Worm (Caenorhabditis elegans) whole organism, L4 larva: ENCODE data around the gene ckb-3.
A peak's percentile ranks its signal among the peaks of the same experiment; 100 is the strongest.

Source experiments
- T20F7.1 ChIP-seq: fragments of 200-800 bp; sonication (Bioruptor generic); optimal IDR thresholded peaks from 2 replicates; lab custom pipeline; 2018; ENCODE audit warnings: mild to moderate bottlenecking, missing genetic modification characterization, missing compliant biosample characterization
- T26A8.4 ChIP-seq: fragments of 200-800 bp; sonication (Bioruptor generic); IDR thresholded peaks from 2 replicates; pipeline ENCODE4 v1.3.6; 2022; ENCODE audit warnings: missing genetic modification characterization, missing compliant biosample characterization
- Y5F2A.4 ChIP-seq: fragments of 200-800 bp; sonication (Bioruptor generic); optimal IDR thresholded peaks from 2 replicates; lab custom pipeline; 2018; ENCODE audit warnings: mild to moderate bottlenecking, missing genetic modification characterization, missing compliant biosample characterization
- ZK337.2 ChIP-seq: fragments of 200-800 bp; sonication (Bioruptor generic); IDR thresholded peaks from 2 replicates; pipeline ENCODE4 v1.3.6; 2022; ENCODE audit warnings: missing genetic modification reagents, missing genetic modification characterization, missing compliant biosample characterization
- aha-1 ChIP-seq: fragments of 150-350 bp; peaks from one replicate; lab custom pipeline; 2014; ENCODE audit warnings: missing biosample characterization, missing genetic modification characterization
- aly-2 ChIP-seq: sonication (generic microtip); optimal IDR thresholded peaks from 2 replicates; lab custom pipeline; 2018; ENCODE audit warnings: missing biosample characterization, missing genetic modification characterization
- arid-1 ChIP-seq: fragments of 200-800 bp; sonication (Bioruptor generic); conservative IDR thresholded peaks from 2 replicates; pipeline ENCODE4 v1.3.6; 2022; ENCODE audit warnings: missing genetic modification reagents, missing genetic modification characterization, missing compliant biosample characterization
- ceh-44 ChIP-seq: fragments of 200-800 bp; sonication (Bioruptor generic); IDR thresholded peaks from 2 replicates; pipeline ENCODE4 v1.3.6; 2022; ENCODE audit warnings: missing genetic modification reagents, missing genetic modification characterization, missing compliant biosample characterization
- ceh-62 ChIP-seq: sonication (generic microtip); optimal IDR thresholded peaks from 2 replicates; lab custom pipeline; 2017; ENCODE audit warnings: missing biosample characterization, missing genetic modification characterization
- ces-1 ChIP-seq: fragments of 150-350 bp; sonication (generic microtip); optimal IDR thresholded peaks from 4 replicates; lab custom pipeline; 2014; ENCODE audit warnings: missing biosample characterization, missing genetic modification reagents, missing genetic modification characterization
- daf-12 ChIP-seq: fragments of 150-350 bp; optimal IDR thresholded peaks from 2 replicates; lab custom pipeline; 2014; ENCODE audit warnings: missing biosample characterization, missing genetic modification reagents, missing genetic modification characterization
- daf-19 ChIP-seq: fragments of 200-800 bp; sonication (Bioruptor generic); conservative IDR thresholded peaks from 2 replicates; pipeline ENCODE4 v1.3.6; 2022; ENCODE audit warnings: missing genetic modification characterization, missing compliant biosample characterization
- egl-27 ChIP-seq: sonication (generic microtip); optimal IDR thresholded peaks from 3 replicates; lab custom pipeline; 2017; ENCODE audit warnings: missing biosample characterization, missing genetic modification reagents, missing genetic modification characterization
- egl-43 ChIP-seq: fragments of 200-800 bp; sonication (Bioruptor generic); IDR thresholded peaks from 2 replicates; pipeline ENCODE4 v1.3.6; 2022; ENCODE audit warnings: missing genetic modification reagents, missing genetic modification characterization, missing compliant biosample characterization
- fkh-10 ChIP-seq: fragments of 150-350 bp; optimal IDR thresholded peaks from 2 replicates; lab custom pipeline; 2014; ENCODE audit warnings: missing biosample characterization, missing genetic modification reagents, missing genetic modification characterization
- hlh-11 ChIP-seq: fragments of 200-800 bp; sonication (Bioruptor generic); optimal IDR thresholded peaks from 2 replicates; lab custom pipeline; 2018; ENCODE audit warnings: mild to moderate bottlenecking, missing genetic modification characterization, missing compliant biosample characterization
- hmg-1.1 ChIP-seq: fragments of 200-800 bp; sonication (Bioruptor generic); IDR thresholded peaks from 2 replicates; pipeline ENCODE4 v1.3.6; 2022; ENCODE audit warnings: missing genetic modification reagents, missing genetic modification characterization, missing compliant biosample characterization
- lin-1 ChIP-seq: fragments of 200-800 bp; sonication (Bioruptor generic); IDR thresholded peaks from 2 replicates; pipeline ENCODE4 v1.3.6; 2022; ENCODE audit warnings: missing genetic modification reagents, missing genetic modification characterization, missing compliant biosample characterization
- lsy-2 ChIP-seq, 2 experiments: fragments of 150-350 bp in 1 of 2; sonication (generic microtip) in 1 of 2; optimal IDR thresholded peaks; 2 replicates each; lab custom pipeline; 2014 to 2017; ENCODE audit warnings: missing biosample characterization in 2 of 2, missing genetic modification characterization in 2 of 2
- mep-1 ChIP-seq: fragments of 150-350 bp; sonication (generic microtip); optimal IDR thresholded peaks from 3 replicates; lab custom pipeline; 2014; ENCODE audit warnings: missing biosample characterization, missing genetic modification characterization
- mxl-2 ChIP-seq: fragments of 200-800 bp; sonication (Bioruptor generic); conservative IDR thresholded peaks from 2 replicates; pipeline ENCODE4 v1.3.6; 2022; ENCODE audit warnings: missing genetic modification reagents, missing genetic modification characterization, missing compliant biosample characterization
- mxl-3 ChIP-seq: fragments of 200-800 bp; sonication (Bioruptor generic); optimal IDR thresholded peaks from 2 replicates; lab custom pipeline; 2018; ENCODE audit warnings: mild to moderate bottlenecking, missing genetic modification characterization, missing compliant biosample characterization
- nhr-10 ChIP-seq: fragments of 150-350 bp; optimal IDR thresholded peaks from 2 replicates; lab custom pipeline; 2014; ENCODE audit warnings: missing biosample characterization, missing genetic modification characterization
- nhr-111 ChIP-seq: fragments of 200-800 bp; sonication (Bioruptor generic); optimal IDR thresholded peaks from 2 replicates; lab custom pipeline; 2018; ENCODE audit warnings: mild to moderate bottlenecking, missing genetic modification characterization, missing compliant biosample characterization
- nhr-28 ChIP-seq: fragments of 150-350 bp; optimal IDR thresholded peaks from 2 replicates; lab custom pipeline; 2014; ENCODE audit warnings: missing biosample characterization, missing genetic modification characterization
- nhr-42 ChIP-seq: fragments of 200-800 bp; sonication (Bioruptor generic); IDR thresholded peaks from 2 replicates; pipeline ENCODE4 v1.3.6; 2022; ENCODE audit warnings: missing genetic modification characterization, missing compliant biosample characterization
- pha-4 ChIP-seq, 2 experiments: fragments of 150-350 bp in 1 of 2; fragments of 200-800 bp in 1 of 2; sonication (Bioruptor generic) in 1 of 2; IDR thresholded peaks in 1 of 2; optimal IDR thresholded peaks in 1 of 2; 2 replicates each; pipeline versions ENCODE4 v1.3.6 to Lab custom; 2014 to 2022; ENCODE audit warnings: missing genetic modification characterization in 2 of 2, missing genetic modification reagents in 2 of 2, missing biosample characterization in 1 of 2, missing compliant biosample characterization in 1 of 2
- pqm-1 ChIP-seq: sonication (generic microtip); optimal IDR thresholded peaks from 2 replicates; lab custom pipeline; 2017; ENCODE audit warnings: missing biosample characterization, missing genetic modification characterization
- rbr-2 ChIP-seq: sonication (generic microtip); optimal IDR thresholded peaks from 2 replicates; lab custom pipeline; 2016; ENCODE audit warnings: missing genotype, missing genetic modification characterization, missing compliant biosample characterization
- set-16 ChIP-seq: fragments of 200-800 bp; sonication (Bioruptor generic); IDR thresholded peaks from 2 replicates; pipeline ENCODE4 v1.3.6; 2022; ENCODE audit warnings: missing genetic modification reagents, missing genetic modification characterization, missing compliant biosample characterization
- skn-1 ChIP-seq: fragments of 150-350 bp; optimal IDR thresholded peaks from 2 replicates; lab custom pipeline; 2014; ENCODE audit warnings: missing biosample characterization, missing genetic modification characterization
- snpc-1.2 ChIP-seq: fragments of 200-800 bp; sonication (Bioruptor generic); IDR thresholded peaks from 2 replicates; pipeline ENCODE4 v1.3.6; 2022; ENCODE audit warnings: missing genetic modification reagents, missing genetic modification characterization, missing compliant biosample characterization
- unc-62 ChIP-seq, 3 experiments: fragments of 150-350 bp in 1 of 3; sonication (generic microtip); optimal IDR thresholded peaks in 2 of 3; peaks in 1 of 3; 1 replicate in 1 of 3; 2 replicates in 2 of 3; lab custom pipeline; 2014 to 2017; ENCODE audit warnings: missing biosample characterization in 3 of 3, missing genetic modification characterization in 3 of 3, missing genetic modification reagents in 3 of 3, missing genotype in 1 of 3
- vab-7 ChIP-seq: fragments of 200-800 bp; sonication (Bioruptor generic); IDR thresholded peaks from 2 replicates; pipeline ENCODE4 v1.3.6; 2022; ENCODE audit warnings: missing genetic modification reagents, missing genetic modification characterization, missing compliant biosample characterization
- zip-11 ChIP-seq: fragments of 200-800 bp; sonication (Bioruptor generic); IDR thresholded peaks from 2 replicates; pipeline ENCODE4 v1.3.6; 2022; ENCODE audit warnings: missing genetic modification characterization, missing compliant biosample characterization
- zip-2 ChIP-seq: fragments of 150-350 bp; optimal IDR thresholded peaks from 2 replicates; lab custom pipeline; 2014; ENCODE audit warnings: missing biosample characterization, missing genetic modification characterization

ckb-3 gene

ce11 chrIII:4349799-4350198, 20.9 kb upstream of the ckb-3 start, which contains the start of gene B0285.6:
Gene B0285.6, plus strand, starts transcription at chrIII:4350099.
- no peak for TF ChIP-seq hlh-11 (tag; lab: Kevin White, UChicago)
- TF ChIP-seq hmg-1.1 = no peak
- TF ChIP-seq mep-1 (tag; lab: Kevin White, UChicago) = no peak
- TF ChIP-seq pha-4 (GFP tag; IDR thresholded peaks at IDR 0.05; lab: Robert Waterston, UW) = no peak
- TF ChIP-seq pha-4 (tag; optimal IDR thresholded peaks at IDR 0.05; lab: Kevin White, UChicago) = no peak
- TF ChIP-seq lsy-2 (tag; optimal IDR thresholded peaks at IDR 0.05; lab: Kevin White, UChicago) = no peak

- no peak for TF ChIP-seq nhr-28
- TF ChIP-seq egl-43 (GFP tag; lab: Robert Waterston, UW) = no peak
- TF ChIP-seq T26A8.4 (GFP tag; lab: Robert Waterston, UW) = no peak
- peak; percentile 65 for TF ChIP-seq set-16 (GFP tag; lab: Robert Waterston, UW)
- no peak for TF ChIP-seq lsy-2 (tag; optimal IDR thresholded peaks at IDR 0.05; lab: Kevin White, UChicago)
Measured at ce11 chrIII:4356384-4356783, 14.3 kb upstream of the ckb-3 start, which contains the start of gene mnp-1. Gene mnp-1, plus strand, starts transcription at chrIII:4356594.

ce11 chrIII:4357438-4357837, 13.2 kb upstream of the ckb-3 start:
- no peak for TF ChIP-seq nhr-111 (GFP tag; lab: Kevin White, UChicago)
- peak; percentile 72 for TF ChIP-seq pqm-1 (tag; lab: Kevin White, UChicago)
- TF ChIP-seq mxl-3 (GFP tag; lab: Kevin White, UChicago) = peak; percentile 14

- TF ChIP-seq zip-2 (tag; lab: Kevin White, UChicago) (no peak), T20F7.1 (GFP tag; lab: Kevin White, UChicago) (no peak), aly-2 (tag; lab: Kevin White, UChicago) (no peak), arid-1 (no peak), ceh-62 (tag; lab: Kevin White, UChicago) (no peak), nhr-42 (GFP tag; lab: Robert Waterston, UW) (no peak), egl-27 (tag; lab: Kevin White, UChicago) (no peak), ceh-44 (GFP tag; lab: Robert Waterston, UW) (no peak), lin-1 (GFP tag; lab: Robert Waterston, UW) (no peak), Y5F2A.4 (GFP tag; lab: Kevin White, UChicago) (no peak)
Measured at ce11 chrIII:4358345-4358744, 12.3 kb upstream of the ckb-3 start.

ce11 chrIII:4359208-4359607, 11.5 kb upstream of the ckb-3 start:
- no peak for TF ChIP-seq egl-27 (tag; lab: Kevin White, UChicago)
- no peak for TF ChIP-seq skn-1 (tag; lab: Kevin White, UChicago)
- peak in 1 of 2 experiments; percentile 42 for TF ChIP-seq unc-62 (GFP tag; optimal IDR thresholded peaks at IDR 0.05 in 1 of 2; lab: Kevin White, UChicago)
- TF ChIP-seq unc-62 (tag; optimal IDR thresholded peaks at IDR 0.05; lab: Kevin White, UChicago) = no peak
- peak; percentile 70 for TF ChIP-seq aha-1 (tag; lab: Kevin White, UChicago)

ce11 chrIII:4359900-4360299, 10.8 kb upstream of the ckb-3 start:
- TF ChIP-seq vab-7 (no peak), arid-1 (no peak), T20F7.1 (GFP tag; lab: Kevin White, UChicago) (no peak), mxl-2 (GFP tag; lab: Robert Waterston, UW) (no peak), nhr-10 (tag; lab: Kevin White, UChicago) (no peak), skn-1 (tag; lab: Kevin White, UChicago) (no peak), daf-12 (tag; lab: Kevin White, UChicago) (no peak), rbr-2 (tag; lab: Kevin White, UChicago) (no peak), snpc-1.2 (GFP tag; lab: Robert Waterston, UW) (no peak), fkh-10 (no peak), daf-19 (no peak), ces-1 (GFP tag; lab: Kevin White, UChicago) (no peak), ZK337.2 (GFP tag; lab: Robert Waterston, UW) (no peak), nhr-111 (GFP tag; lab: Kevin White, UChicago) (no peak), ceh-44 (GFP tag; lab: Robert Waterston, UW) (no peak), zip-11 (GFP tag; lab: Robert Waterston, UW) (no peak), ceh-62 (tag; lab: Kevin White, UChicago) (no peak)
- TF ChIP-seq, all 104 proteins: peak for 0
